Worm (Caenorhabditis elegans) whole organism, L4/young adult: Measurements from ENCODE around the gene acs-15.

Experiments
- dao-5 ChIP-seq: sonication (generic microtip); optimal IDR thresholded peaks from 2 replicates; lab custom pipeline; 2016; ENCODE audit warnings: missing genotype, missing genetic modification characterization, moderate library complexity, missing compliant biosample characterization
- him-1 ChIP-seq: sonication (generic microtip); optimal IDR thresholded peaks from 2 replicates; lab custom pipeline; 2016; ENCODE audit warnings: missing genotype, missing genetic modification reagents, missing genetic modification characterization, missing compliant biosample characterization

ce11 chrII:922778-923177 lies 10.0 kb upstream of the acs-15 start:
- no peak for TF ChIP-seq him-1 (tag; lab: Kevin White, UChicago)
- TF ChIP-seq dao-5 (tag; lab: Kevin White, UChicago), result no peak
